Worm (Caenorhabditis elegans): ENCODE data around the gene C07H6.9.

DNA sequence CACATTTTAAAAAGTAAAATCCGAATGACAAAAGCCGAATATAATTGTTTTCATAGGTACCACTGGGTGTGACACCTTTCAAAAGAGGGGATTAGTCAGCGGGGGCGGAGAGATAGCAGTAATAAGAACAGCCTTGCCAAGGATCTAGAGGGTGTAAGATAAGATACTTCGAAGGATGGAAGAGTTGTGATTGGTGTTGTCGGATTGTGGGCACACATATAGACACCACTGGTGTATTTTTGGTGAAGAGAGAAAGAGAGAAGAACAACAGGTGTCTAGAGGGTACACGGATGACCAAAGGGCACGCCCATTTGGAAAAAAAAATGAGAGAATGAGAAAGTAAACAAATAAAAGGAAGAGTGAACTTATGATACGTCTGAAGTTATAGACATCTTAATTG lies 45.9 kb upstream of the C07H6.9 start:
- TF ChIP-seq tab-1 (GFP tag; IDR thresholded peaks at IDR 0.05) (no peak), ztf-29 (GFP tag; IDR thresholded peaks at IDR 0.05) (no peak), klf-2 (GFP tag; conservative IDR thresholded peaks at IDR 0.05) (no peak), flt-1 (GFP tag; IDR thresholded peaks at IDR 0.05) (no peak), ztf-23 (GFP tag; IDR thresholded peaks at IDR 0.05) (no peak), med-1 (GFP tag; optimal IDR thresholded peaks at IDR 0.05; ENCODE audit: insufficient read depth) (no peak), cog-1 (tag; optimal IDR thresholded peaks at IDR 0.05) (no peak), T22C8.4 (GFP tag; IDR thresholded peaks at IDR 0.05) (no peak)
